Worm (Caenorhabditis elegans) whole organism, mixed stage, embryonic: ENCODE measurements around the gene C08E3.14.
"Not testable (repeated sequence)": the region's sequence is repeated elsewhere in the genome, so short reads cannot be mapped to it uniquely, and the experiment has no call there.

Experiments used
- M03D4.4 ChIP-seq: sonication (generic microtip); optimal IDR thresholded peaks from 2 replicates; lab custom pipeline; 2017; ENCODE audit warnings: mild to moderate bottlenecking, missing genetic modification characterization, missing compliant biosample characterization
- bed-3 ChIP-seq: fragments of 200-800 bp; sonication (Bioruptor generic); optimal IDR thresholded peaks from 3 replicates; lab custom pipeline; 2018; ENCODE audit warnings: mild to moderate bottlenecking, missing genetic modification characterization, moderate library complexity, missing compliant biosample characterization
- blmp-1 ChIP-seq: fragments of 150-350 bp; optimal IDR thresholded peaks from 2 replicates; lab custom pipeline; 2014; ENCODE audit warnings: missing biosample characterization, missing genetic modification characterization
- ceh-43 ChIP-seq: fragments of 200-800 bp; sonication (Bioruptor generic); optimal IDR thresholded peaks from 2 replicates; lab custom pipeline; 2018; ENCODE audit warnings: mild to moderate bottlenecking, missing genetic modification characterization, moderate library complexity, missing compliant biosample characterization
- ceh-83 ChIP-seq: fragments of 200-800 bp; sonication (Bioruptor generic); optimal IDR thresholded peaks from 2 replicates; lab custom pipeline; 2018; ENCODE audit warnings: mild to moderate bottlenecking, missing genetic modification characterization, missing compliant biosample characterization
- cnd-1 ChIP-seq: fragments of 200-800 bp; sonication (Bioruptor generic); optimal IDR thresholded peaks from 2 replicates; lab custom pipeline; 2018; ENCODE audit warnings: mild to moderate bottlenecking, missing genetic modification characterization, missing compliant biosample characterization
- drap-1 ChIP-seq: fragments of 200-800 bp; sonication (Bioruptor generic); optimal IDR thresholded peaks from 3 replicates; lab custom pipeline; 2018; ENCODE audit warnings: mild to moderate bottlenecking, missing genetic modification characterization, missing compliant biosample characterization
- elt-1 ChIP-seq: sonication (generic microtip); optimal IDR thresholded peaks from 2 replicates; lab custom pipeline; 2017; ENCODE audit warnings: missing genetic modification characterization, mild to moderate bottlenecking, missing compliant biosample characterization, antibody characterized with exemption, moderate library complexity, borderline replicate concordance; ENCODE audit not compliant: insufficient read depth
- elt-3 ChIP-seq: fragments of 150-350 bp; optimal IDR thresholded peaks from 2 replicates; lab custom pipeline; 2014; ENCODE audit warnings: missing biosample characterization, missing genetic modification characterization
- flh-1 ChIP-seq: fragments of 200-800 bp; sonication (Bioruptor generic); optimal IDR thresholded peaks from 2 replicates; lab custom pipeline; 2018; ENCODE audit warnings: mild to moderate bottlenecking, missing genetic modification characterization, moderate library complexity, missing compliant biosample characterization
- ham-2 ChIP-seq: fragments of 200-800 bp; sonication (Bioruptor generic); optimal IDR thresholded peaks from 2 replicates; lab custom pipeline; 2018; ENCODE audit warnings: mild to moderate bottlenecking, missing genetic modification characterization, missing compliant biosample characterization
- hlh-1 ChIP-seq: fragments of 150-350 bp; optimal IDR thresholded peaks from 2 replicates; lab custom pipeline; 2014; ENCODE audit warnings: missing biosample characterization, missing genetic modification reagents, missing genetic modification characterization
- lin-32 ChIP-seq: fragments of 200-800 bp; sonication (Bioruptor generic); optimal IDR thresholded peaks from 2 replicates; lab custom pipeline; 2018; ENCODE audit warnings: mild to moderate bottlenecking, missing genetic modification characterization, missing compliant biosample characterization
- lsy-2 ChIP-seq: fragments of 150-350 bp; optimal IDR thresholded peaks from 2 replicates; lab custom pipeline; 2014; ENCODE audit warnings: missing biosample characterization, missing genetic modification characterization
- mab-5 ChIP-seq: fragments of 150-350 bp; optimal IDR thresholded peaks from 2 replicates; lab custom pipeline; 2014; ENCODE audit warnings: missing biosample characterization, missing genetic modification characterization
- mep-1 ChIP-seq: fragments of 150-350 bp; optimal IDR thresholded peaks from 2 replicates; lab custom pipeline; 2017; ENCODE audit warnings: missing biosample characterization, missing genetic modification reagents, missing genetic modification characterization, inconsistent platforms
- mls-2 ChIP-seq: sonication (generic microtip); optimal IDR thresholded peaks from 2 replicates; lab custom pipeline; 2016; ENCODE audit warnings: mild to moderate bottlenecking, missing genetic modification characterization, moderate library complexity, missing compliant biosample characterization
- nhr-2 ChIP-seq: fragments of 150-350 bp; optimal IDR thresholded peaks from 2 replicates; lab custom pipeline; 2014; ENCODE audit warnings: missing biosample characterization, missing genetic modification characterization
- nhr-237 ChIP-seq: fragments of 150-350 bp; optimal IDR thresholded peaks from 2 replicates; lab custom pipeline; 2014; ENCODE audit warnings: missing biosample characterization, missing genetic modification characterization
- nhr-28 ChIP-seq: fragments of 150-350 bp; optimal IDR thresholded peaks from 2 replicates; lab custom pipeline; 2014; ENCODE audit warnings: missing biosample characterization, missing genetic modification characterization
- nhr-76 ChIP-seq: sonication (generic microtip); optimal IDR thresholded peaks from 2 replicates; lab custom pipeline; 2017; ENCODE audit warnings: missing biosample characterization, missing genetic modification characterization
- sptf-1 ChIP-seq: sonication (generic microtip); optimal IDR thresholded peaks from 2 replicates; lab custom pipeline; 2017; ENCODE audit warnings: mild to moderate bottlenecking, missing genetic modification characterization, moderate library complexity, missing compliant biosample characterization
- tbx-8 ChIP-seq: fragments of 200-800 bp; sonication (Bioruptor generic); optimal IDR thresholded peaks from 2 replicates; lab custom pipeline; 2018; ENCODE audit warnings: mild to moderate bottlenecking, missing genetic modification characterization, moderate library complexity, missing compliant biosample characterization
- unc-62 ChIP-seq: fragments of 150-350 bp; optimal IDR thresholded peaks from 2 replicates; lab custom pipeline; 2014; ENCODE audit warnings: missing biosample characterization, missing genetic modification reagents, missing genetic modification characterization
- ztf-11 ChIP-seq: fragments of 150-350 bp; optimal IDR thresholded peaks from 2 replicates; lab custom pipeline; 2014; ENCODE audit warnings: missing biosample characterization, missing genetic modification characterization

Gene C08E3.14

DNA sequence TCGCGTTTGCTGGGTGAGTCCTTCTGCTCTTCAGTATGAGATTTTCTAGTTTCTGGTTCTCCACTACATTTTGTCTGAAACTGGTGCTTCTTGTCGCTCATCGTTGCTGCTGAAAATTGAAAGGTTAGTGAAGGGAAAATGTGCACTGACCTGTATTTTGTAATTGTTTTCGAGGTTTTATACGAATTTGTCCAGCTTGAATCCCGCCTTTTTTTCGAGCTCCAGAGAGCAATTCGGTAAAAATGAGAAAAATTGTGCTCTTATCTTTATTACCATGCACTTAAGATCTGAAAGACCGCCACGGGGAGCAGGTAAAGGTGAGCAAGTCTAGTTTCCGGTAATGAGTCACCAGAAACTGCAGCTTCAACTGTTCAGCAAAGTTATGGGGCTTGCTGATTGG lies 2.0 kb downstream of the C08E3.14 start, which contains the start of gene C08E3.15:
Gene C08E3.15, minus strand, starts transcription at position 101 of the 400 bp plus-strand sequence.
- not testable (repeated sequence) for TF ChIP-seq nhr-237 (tag; lab: Kevin White, UChicago); drap-1 (GFP tag; lab: Kevin White, UChicago); cnd-1 (tag; lab: Kevin White, UChicago)

DNA sequence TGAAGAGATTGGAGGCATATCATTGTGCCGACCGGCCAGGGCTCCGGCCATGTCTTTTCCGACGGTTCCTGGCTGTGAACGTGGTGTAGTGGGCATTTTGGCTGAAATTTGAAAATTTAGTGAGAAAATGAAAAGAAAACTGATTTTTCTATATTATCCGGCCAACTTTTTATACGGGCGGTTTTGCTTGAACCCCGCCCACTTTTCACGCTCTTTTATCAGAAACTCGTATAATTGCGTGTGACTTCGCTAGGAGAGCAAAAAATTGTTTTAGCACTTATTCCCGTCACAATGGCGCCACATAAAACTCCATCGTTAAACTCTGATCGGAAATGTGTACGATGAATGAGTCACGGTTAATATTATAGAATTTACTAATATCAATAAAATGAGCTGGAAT lies 6.5 kb downstream of the C08E3.14 start, which contains the start of gene C08E3.13:
Gene C08E3.13, minus strand, starts transcription at position 101 of the 400 bp plus-strand sequence.
- TF ChIP-seq elt-3 (tag; lab: Kevin White, UChicago); ztf-11 (tag; lab: Kevin White, UChicago); hlh-1: not testable (repeated sequence)

ce11 chrII:1633490-1633889 lies 7.7 kb downstream of the C08E3.14 start, which contains the start of gene C08E3.1:
TSS of gene C08E3.1 (plus strand) at chrII:1633790.
- not testable (repeated sequence) for TF ChIP-seq blmp-1 (tag; lab: Kevin White, UChicago); nhr-28 (tag; lab: Kevin White, UChicago); unc-62 (GFP tag; lab: Kevin White, UChicago)

- no peak for TF ChIP-seq elt-1 (tag; lab: Kevin White, UChicago)
- no peak for TF ChIP-seq elt-3 (tag; lab: Kevin White, UChicago)
- no peak for TF ChIP-seq mab-5
- no peak for TF ChIP-seq ceh-43 (GFP tag; lab: Kevin White, UChicago)
- no peak for TF ChIP-seq nhr-76 (tag; lab: Kevin White, UChicago)
- no peak for TF ChIP-seq ceh-83
- no peak for TF ChIP-seq ztf-11 (tag; lab: Kevin White, UChicago)
- TF ChIP-seq mep-1 (tag; lab: Kevin White, UChicago): no peak
- TF ChIP-seq nhr-2 (tag; lab: Kevin White, UChicago): no peak
- no peak for TF ChIP-seq M03D4.4
- TF ChIP-seq mls-2: no peak
Measured at ce11 chrII:1635969-1636368, 10.2 kb downstream of the C08E3.14 start.

DNA sequence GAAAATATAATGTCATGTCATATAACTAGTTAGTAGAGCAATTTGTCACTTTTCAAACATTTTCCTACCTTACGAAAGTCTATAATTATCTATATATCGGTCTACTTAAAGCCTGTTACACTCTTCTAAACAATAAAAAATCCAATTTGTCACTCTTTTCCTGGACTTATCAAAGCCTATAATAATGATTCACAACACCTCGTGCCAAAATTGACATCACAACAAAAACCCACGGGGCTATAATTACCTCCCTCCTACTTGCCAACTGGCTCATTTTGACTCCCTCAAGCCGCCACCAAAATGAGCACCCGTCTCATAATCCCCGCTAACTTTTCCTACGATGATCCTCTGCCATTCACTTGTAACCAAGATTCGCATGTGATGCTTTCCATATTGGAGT lies 10.6 kb downstream of the C08E3.14 start, which contains the start of gene srg-20:
Gene srg-20, plus strand, starts transcription at position 301 of the 400 bp plus-strand sequence.
- not testable (repeated sequence) for TF ChIP-seq lin-32 (GFP tag; lab: Kevin White, UChicago); ztf-11 (tag; lab: Kevin White, UChicago); elt-3 (tag; lab: Kevin White, UChicago)

ce11 chrII:1640496-1640895 lies 14.7 kb downstream of the C08E3.14 start, which contains the start of gene srh-72:
TSS of gene srh-72 (minus strand) at chrII:1640596.
- TF ChIP-seq blmp-1 (tag; lab: Kevin White, UChicago): no peak
- TF ChIP-seq ham-2 (GFP tag; lab: Kevin White, UChicago): no peak
- TF ChIP-seq elt-1 (tag; lab: Kevin White, UChicago): no peak
- no peak for TF ChIP-seq bed-3 (GFP tag; lab: Kevin White, UChicago)
- TF ChIP-seq mls-2: no peak
- TF ChIP-seq lsy-2 (tag; lab: Kevin White, UChicago): no peak
- TF ChIP-seq sptf-1: no peak
- no peak for TF ChIP-seq mep-1 (tag; lab: Kevin White, UChicago)
- TF ChIP-seq hlh-1: no peak

- TF ChIP-seq mep-1 (tag; lab: Kevin White, UChicago) (no peak), blmp-1 (tag; lab: Kevin White, UChicago) (no peak), nhr-28 (tag; lab: Kevin White, UChicago) (no peak), tbx-8 (GFP tag; lab: Kevin White, UChicago) (no peak), ceh-83 (no peak), flh-1 (GFP tag; lab: Kevin White, UChicago) (no peak), bed-3 (GFP tag; lab: Kevin White, UChicago) (no peak), sptf-1 (no peak)
Measured at ce11 chrII:1644777-1645348, 19.1 kb downstream of the C08E3.14 start, which contains the start of gene ZC204.6. TSS of gene ZC204.6 (minus strand) at chrII:1644827.
